Worm (Caenorhabditis elegans): ENCODE data around the gene flp-4.

DNA sequence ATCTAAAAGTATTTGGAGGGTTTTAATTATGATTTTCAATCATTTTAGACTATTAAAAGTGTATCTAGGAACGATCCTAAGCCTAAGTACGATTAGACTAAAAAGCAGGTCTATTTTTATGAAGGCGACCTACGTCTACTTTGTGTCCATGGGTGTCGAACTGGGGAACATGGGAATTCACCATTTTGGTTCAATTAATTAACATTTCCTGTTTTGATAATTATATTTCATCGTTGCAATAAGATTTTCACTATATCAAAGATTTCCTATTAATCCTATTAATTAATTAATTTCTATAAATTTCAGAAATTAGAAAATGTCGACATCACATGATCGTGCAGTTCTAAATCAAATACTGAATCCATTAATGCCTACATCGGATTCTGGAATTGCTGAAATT lies 18.8 kb upstream of the flp-4 start, which contains the start of gene ttc-36:
- TF ChIP-seq aha-1 (tag) (no peak), pha-4 (GFP tag; IDR thresholded peaks at IDR 0.05) (no peak), pha-4 (tag; optimal IDR thresholded peaks at IDR 0.05) (no peak), ceh-82 (tag; optimal IDR thresholded peaks at IDR 0.05) (no peak), ZK546.5 (tag; optimal IDR thresholded peaks at IDR 0.05) (no peak), snpc-1.2 (GFP tag; IDR thresholded peaks at IDR 0.05) (no peak), ceh-28 (tag; optimal IDR thresholded peaks at IDR 0.05) (no peak), R02D3.7 (tag; optimal IDR thresholded peaks at IDR 0.05) (no peak), zip-2 (tag; optimal IDR thresholded peaks at IDR 0.05) (no peak)

Data from whole organism, L4 larva.